Worm (Caenorhabditis elegans): ENCODE results near the gene R07C3.3.

DNA sequence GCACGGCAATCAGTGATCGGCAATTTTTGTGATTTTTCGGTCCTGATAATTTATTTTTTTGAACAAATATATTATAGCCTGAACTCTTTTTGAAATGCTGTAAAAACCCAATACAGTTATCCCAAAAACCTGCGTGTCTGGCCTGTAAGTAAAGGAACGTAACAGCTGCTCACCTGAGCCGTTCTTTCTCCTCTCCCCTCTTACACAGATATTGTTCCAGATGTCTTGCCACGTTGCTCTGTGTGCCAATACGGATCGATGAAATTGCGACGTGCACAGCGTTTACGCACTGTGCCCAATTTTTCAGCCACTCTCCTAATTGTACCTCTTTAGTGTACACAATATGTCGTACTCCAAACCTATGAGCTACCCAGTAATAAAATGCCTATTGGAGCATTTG, 20.0 kb downstream of the R07C3.3 start, which contains the start of gene sdz-4:
- TF ChIP-seq madf-5 (GFP tag; IDR thresholded peaks at IDR 0.05) (no peak), R02D3.7 (tag; optimal IDR thresholded peaks at IDR 0.05) (no peak), nhr-28 (tag; optimal IDR thresholded peaks at IDR 0.05) (no peak), pqm-1 (tag; optimal IDR thresholded peaks at IDR 0.05) (no peak), daf-8 (GFP tag; IDR thresholded peaks at IDR 0.05) (no peak), sdz-12 (GFP tag; optimal IDR thresholded peaks at IDR 0.05) (no peak), lin-15B (tag; optimal IDR thresholded peaks at IDR 0.05) (no peak), snpc-4 (tag; optimal IDR thresholded peaks at IDR 0.05) (no peak), unc-130 (GFP tag; optimal IDR thresholded peaks at IDR 0.05) (no peak), spr-1 (tag; optimal IDR thresholded peaks at IDR 0.05) (no peak), unc-62 (GFP tag; optimal IDR thresholded peaks at IDR 0.05 in 1 of 2) (no peak), unc-62 (tag; optimal IDR thresholded peaks at IDR 0.05) (no peak), nhr-77 (tag; optimal IDR thresholded peaks at IDR 0.05) (no peak)

All from whole organism, L4 larva.